Worm (Caenorhabditis elegans): ENCODE results near the gene elf-1.

DNA sequence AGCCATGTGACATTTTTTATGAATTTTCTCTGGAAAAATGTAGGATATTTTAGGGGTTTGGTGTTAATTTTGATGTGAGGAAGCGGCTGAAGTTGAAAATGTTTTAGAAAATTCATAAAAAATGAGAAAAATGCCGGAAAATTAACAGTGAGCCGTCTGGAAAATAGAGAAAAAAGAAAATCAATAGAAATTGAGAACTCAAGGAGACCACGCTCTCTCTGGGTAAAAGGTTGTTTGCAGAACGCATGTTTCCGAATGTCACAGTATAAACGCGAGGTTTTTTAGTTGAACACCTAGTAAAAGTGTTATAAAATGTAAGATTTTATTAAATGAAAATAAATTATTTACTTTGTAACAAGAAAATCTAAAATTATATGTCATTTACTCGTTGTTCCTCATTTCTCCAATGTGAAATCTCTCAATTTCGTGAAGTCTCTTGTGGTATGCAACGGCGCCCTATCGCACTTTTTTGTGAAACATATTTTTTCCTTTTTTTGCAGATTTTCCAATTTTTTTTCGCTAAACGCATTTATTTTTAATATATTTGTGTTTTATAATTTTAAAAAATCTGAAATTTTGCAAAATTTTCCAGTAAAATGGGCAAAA lies 48.7 kb upstream of the elf-1 start, which contains the start of the genes tag-266 and tag-267:
- TF ChIP-seq T22C8.4 (GFP tag; IDR thresholded peaks at IDR 0.05) (peak; percentile 57; the same call in 1 of the 2 replicates), cog-1 (tag; optimal IDR thresholded peaks at IDR 0.05) (peak; percentile 94), med-1 (GFP tag; optimal IDR thresholded peaks at IDR 0.05; ENCODE audit: insufficient read depth) (no peak), ref-1 (GFP tag; conservative IDR thresholded peaks at IDR 0.05) (no peak), ztf-23 (GFP tag; IDR thresholded peaks at IDR 0.05) (peak; percentile 81)
